Worm (Caenorhabditis elegans) whole organism, L3 larva: Measurements from ENCODE around the gene sam-10.
A peak's percentile ranks its signal among the peaks of the same experiment; 100 is the strongest.

ENCODE experiments used
- R02D3.7 ChIP-seq: fragments of 150-350 bp; optimal IDR thresholded peaks from 2 replicates; lab custom pipeline; 2014; ENCODE audit warnings: missing biosample characterization, missing genetic modification characterization
- ama-1 ChIP-seq: fragments of 150-350 bp; optimal IDR thresholded peaks from 2 replicates; lab custom pipeline; 2018
- ceh-28 ChIP-seq: fragments of 150-350 bp; optimal IDR thresholded peaks from 2 replicates; lab custom pipeline; 2014; ENCODE audit warnings: missing biosample characterization, missing genetic modification reagents, missing genetic modification characterization
- ceh-9 ChIP-seq: sonication (generic microtip); optimal IDR thresholded peaks from 2 replicates; lab custom pipeline; 2018; ENCODE audit warnings: missing biosample characterization, missing genetic modification characterization
- daf-12 ChIP-seq: fragments of 150-350 bp; optimal IDR thresholded peaks from 2 replicates; lab custom pipeline; 2014; ENCODE audit warnings: missing biosample characterization, missing genetic modification reagents, missing genetic modification characterization
- egl-27 ChIP-seq: sonication (generic microtip); optimal IDR thresholded peaks from 4 replicates; lab custom pipeline; 2017; ENCODE audit warnings: missing biosample characterization, missing genetic modification reagents, missing genetic modification characterization
- egl-5 ChIP-seq: fragments of 150-350 bp; optimal IDR thresholded peaks from 2 replicates; lab custom pipeline; 2017; ENCODE audit warnings: missing biosample characterization, missing genetic modification reagents, missing genetic modification characterization, inconsistent platforms
- elt-1 ChIP-seq: fragments of 150-350 bp; optimal IDR thresholded peaks from 2 replicates; lab custom pipeline; 2014; ENCODE audit warnings: missing biosample characterization, missing genetic modification characterization
- elt-2 ChIP-seq: sonication (generic microtip); optimal IDR thresholded peaks from 2 replicates; lab custom pipeline; 2016; ENCODE audit warnings: missing genetic modification reagents, mild to moderate bottlenecking, missing genetic modification characterization, missing compliant biosample characterization
- elt-3 ChIP-seq, 3 experiments: fragments of 150-350 bp in 1 of 3; sonication (generic microtip) in 2 of 3; optimal IDR thresholded peaks; 2 replicates in 2 of 3; 4 replicates in 1 of 3; lab custom pipeline; 2014 to 2017; ENCODE audit warnings: missing biosample characterization in 3 of 3, missing genetic modification characterization in 3 of 3
- eor-1 ChIP-seq, 2 experiments: fragments of 150-350 bp; optimal IDR thresholded peaks; 2 replicates each; lab custom pipeline; 2014 to 2018; ENCODE audit warnings: missing biosample characterization in 2 of 2, missing genetic modification characterization in 2 of 2
- fkh-10 ChIP-seq: sonication (generic microtip); optimal IDR thresholded peaks from 2 replicates; lab custom pipeline; 2017; ENCODE audit warnings: missing biosample characterization, missing genetic modification reagents, missing genetic modification characterization
- fos-1 ChIP-seq: fragments of 150-350 bp; optimal IDR thresholded peaks from 2 replicates; lab custom pipeline; 2014; ENCODE audit warnings: missing biosample characterization, missing genetic modification characterization
- hmg-11 ChIP-seq: sonication (generic microtip); optimal IDR thresholded peaks from 2 replicates; lab custom pipeline; 2016; ENCODE audit warnings: missing genetic modification characterization, missing compliant biosample characterization
- jun-1 ChIP-seq: fragments of 150-350 bp; optimal IDR thresholded peaks from 2 replicates; lab custom pipeline; 2014; ENCODE audit warnings: missing biosample characterization, missing genetic modification reagents, missing genetic modification characterization
- lin-15B ChIP-seq: fragments of 150-350 bp; optimal IDR thresholded peaks from 2 replicates; lab custom pipeline; 2014; ENCODE audit warnings: missing biosample characterization, missing genetic modification characterization
- lin-39 ChIP-seq: fragments of 150-350 bp; optimal IDR thresholded peaks from 2 replicates; lab custom pipeline; 2018; ENCODE audit warnings: missing biosample characterization, missing genetic modification reagents, missing genetic modification characterization
- lsy-12 ChIP-seq: sonication (generic microtip); optimal IDR thresholded peaks from 2 replicates; lab custom pipeline; 2016; ENCODE audit warnings: mild to moderate bottlenecking, missing genetic modification characterization, missing compliant biosample characterization
- mdl-1 ChIP-seq: fragments of 150-350 bp; optimal IDR thresholded peaks from 2 replicates; lab custom pipeline; 2014; ENCODE audit warnings: missing biosample characterization, missing genetic modification characterization
- nfya-1 ChIP-seq: sonication (generic microtip); optimal IDR thresholded peaks from 2 replicates; lab custom pipeline; 2017; ENCODE audit warnings: missing genetic modification characterization, mild to moderate bottlenecking, missing compliant biosample characterization, antibody characterized with exemption, moderate library complexity; ENCODE audit not compliant: insufficient read depth
- nhr-11 ChIP-seq: fragments of 150-350 bp; optimal IDR thresholded peaks from 2 replicates; lab custom pipeline; 2014; ENCODE audit warnings: missing biosample characterization, missing genetic modification characterization
- nhr-12 ChIP-seq: fragments of 150-350 bp; optimal IDR thresholded peaks from 2 replicates; lab custom pipeline; 2014; ENCODE audit warnings: missing biosample characterization, missing genetic modification characterization
- nhr-23 ChIP-seq: fragments of 150-350 bp; optimal IDR thresholded peaks from 2 replicates; lab custom pipeline; 2014; ENCODE audit warnings: missing biosample characterization, missing genetic modification reagents, missing genetic modification characterization
- nhr-25 ChIP-seq: sonication (generic microtip); optimal IDR thresholded peaks from 2 replicates; lab custom pipeline; 2017; ENCODE audit warnings: missing biosample characterization, missing genetic modification characterization
- nhr-28 ChIP-seq: fragments of 150-350 bp; optimal IDR thresholded peaks from 2 replicates; lab custom pipeline; 2014; ENCODE audit warnings: missing biosample characterization, missing genetic modification characterization
- nhr-43 ChIP-seq: sonication (generic microtip); optimal IDR thresholded peaks from 2 replicates; lab custom pipeline; 2016; ENCODE audit warnings: mild to moderate bottlenecking, missing genetic modification characterization, missing compliant biosample characterization; ENCODE audit not compliant: poor library complexity, severe bottlenecking
- nhr-76 ChIP-seq: fragments of 150-350 bp; sonication (generic microtip); optimal IDR thresholded peaks from 5 replicates; lab custom pipeline; 2014; ENCODE audit warnings: missing biosample characterization, missing genetic modification characterization
- nhr-77 ChIP-seq: fragments of 150-350 bp; optimal IDR thresholded peaks from 2 replicates; lab custom pipeline; 2014; ENCODE audit warnings: missing biosample characterization, missing genetic modification characterization
- pha-4 ChIP-seq: fragments of 150-350 bp; optimal IDR thresholded peaks from 2 replicates; lab custom pipeline; 2014; ENCODE audit warnings: missing biosample characterization, missing genetic modification reagents, missing genetic modification characterization
- pqm-1 ChIP-seq: fragments of 150-350 bp; optimal IDR thresholded peaks from 2 replicates; lab custom pipeline; 2017; ENCODE audit warnings: missing biosample characterization, missing genetic modification characterization, inconsistent platforms
- skn-1 ChIP-seq: fragments of 150-350 bp; optimal IDR thresholded peaks from 2 replicates; lab custom pipeline; 2014; ENCODE audit warnings: missing biosample characterization, missing genetic modification characterization
- snpc-4 ChIP-seq: fragments of 150-350 bp; optimal IDR thresholded peaks from 2 replicates; lab custom pipeline; 2014; ENCODE audit warnings: missing biosample characterization, missing genetic modification characterization
- tbx-2 ChIP-seq: sonication (generic microtip); optimal IDR thresholded peaks from 2 replicates; lab custom pipeline; 2016; ENCODE audit warnings: mild to moderate bottlenecking, missing genetic modification characterization, missing compliant biosample characterization
- unc-62 ChIP-seq: fragments of 150-350 bp; sonication (generic microtip); optimal IDR thresholded peaks from 4 replicates; lab custom pipeline; 2014; ENCODE audit warnings: missing biosample characterization, missing genetic modification reagents, missing genetic modification characterization
- zag-1 ChIP-seq: fragments of 150-350 bp; optimal IDR thresholded peaks from 2 replicates; lab custom pipeline; 2014; ENCODE audit warnings: missing biosample characterization, missing genetic modification characterization
- ztf-11 ChIP-seq: fragments of 150-350 bp; optimal IDR thresholded peaks from 2 replicates; lab custom pipeline; 2014; ENCODE audit warnings: missing biosample characterization, missing genetic modification characterization
- ztf-4 ChIP-seq: fragments of 150-350 bp; optimal IDR thresholded peaks from 2 replicates; lab custom pipeline; 2014; ENCODE audit warnings: missing biosample characterization, missing genetic modification characterization

The sam-10 gene

ce11 chrII:13293502-13293901, 36.8 kb downstream of the sam-10 start:
- TF ChIP-seq ama-1 (lab: Kevin White, UChicago), result no peak
- no peak for TF ChIP-seq fkh-10 (GFP tag; lab: Kevin White, UChicago)
- TF ChIP-seq nhr-12 (tag; lab: Kevin White, UChicago), result no peak
- TF ChIP-seq nhr-23 (tag; lab: Kevin White, UChicago), result peak; percentile 58
- no peak for TF ChIP-seq ztf-11 (tag; lab: Kevin White, UChicago)
- TF ChIP-seq lsy-12, result no peak
- TF ChIP-seq lin-15B, result no peak

ce11 chrII:13292913-13293312, 37.4 kb downstream of the sam-10 start:
- TF ChIP-seq elt-3 (tag; optimal IDR thresholded peaks at IDR 0.05; lab: Kevin White, UChicago) (peak in 2 of 3 experiments; percentile 13 to 22), elt-1 (tag; lab: Kevin White, UChicago) (no peak), elt-2 (tag; lab: Kevin White, UChicago) (no peak), nhr-43 (peak; percentile 38), fkh-10 (GFP tag; lab: Kevin White, UChicago) (no peak), nhr-23 (tag; lab: Kevin White, UChicago) (peak; percentile 73), ceh-28 (tag; lab: Kevin White, UChicago) (peak; percentile 25), tbx-2 (tag; lab: Kevin White, UChicago) (no peak)

DNA sequence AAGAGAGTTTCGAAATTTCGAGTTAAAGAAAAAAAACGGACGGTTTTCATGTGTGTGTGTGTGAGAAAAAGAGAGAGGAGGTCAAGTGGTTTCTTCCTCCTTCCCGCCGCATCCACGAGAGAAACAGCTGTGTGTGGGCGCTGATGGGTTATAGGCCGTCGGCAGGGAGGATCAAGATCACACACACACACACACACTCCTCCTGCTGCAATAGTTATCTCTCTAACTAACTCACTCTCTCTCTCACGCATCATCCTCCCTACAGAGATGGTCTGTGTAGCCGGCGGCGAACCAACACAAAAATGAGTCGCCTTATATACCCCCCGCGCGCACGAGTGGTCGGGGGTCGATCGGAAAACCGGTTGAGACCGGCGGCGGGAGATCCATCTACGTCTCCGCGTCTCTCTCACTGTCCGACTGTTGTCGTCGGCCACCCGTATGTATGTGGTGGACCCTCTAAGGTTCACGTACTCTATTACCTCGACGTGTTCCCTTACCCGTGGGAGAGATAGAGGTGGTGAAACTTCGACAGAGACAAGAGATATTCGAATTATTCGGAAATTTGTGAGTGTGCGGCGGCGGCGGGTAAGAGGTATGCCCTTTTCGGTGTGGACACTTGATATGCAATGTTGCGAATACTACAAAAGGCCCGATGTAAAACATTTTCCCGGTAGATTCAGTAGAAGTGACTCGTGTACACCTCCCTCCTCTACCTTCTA, 38.8 kb downstream of the sam-10 start:
- peak; percentile 4 for TF ChIP-seq snpc-4 (tag; lab: Kevin White, UChicago)
- TF ChIP-seq ceh-9 (tag; lab: Kevin White, UChicago), result no peak
- TF ChIP-seq tbx-2 (tag; lab: Kevin White, UChicago), result peak; percentile 60
- TF ChIP-seq lin-15B, result peak; percentile 15
- TF ChIP-seq hmg-11 (tag; lab: Kevin White, UChicago), result no peak
- peak; percentile 8 for TF ChIP-seq lin-39 (tag; lab: Kevin White, UChicago)
- no peak for TF ChIP-seq egl-27 (tag; lab: Kevin White, UChicago)
- TF ChIP-seq ama-1 (lab: Kevin White, UChicago), result peak; percentile 91
- peak; percentile 70 for TF ChIP-seq mdl-1 (tag; lab: Kevin White, UChicago)
- TF ChIP-seq fos-1 (tag; lab: Kevin White, UChicago), result no peak
- no peak for TF ChIP-seq zag-1 (tag; lab: Kevin White, UChicago)
- TF ChIP-seq nhr-76 (tag; lab: Kevin White, UChicago), result peak; percentile 31
- peak; percentile 30 for TF ChIP-seq ztf-4
- TF ChIP-seq elt-3 (tag; optimal IDR thresholded peaks at IDR 0.05; lab: Kevin White, UChicago), result peak in 1 of 3 experiments; percentile 40
- TF ChIP-seq nhr-43, result peak; percentile 82
- peak; percentile 69 for TF ChIP-seq pha-4
- TF ChIP-seq nhr-23 (tag; lab: Kevin White, UChicago), result peak; percentile 92
- no peak for TF ChIP-seq daf-12 (tag; lab: Kevin White, UChicago)
- TF ChIP-seq egl-5 (tag; lab: Kevin White, UChicago), result peak; percentile 46
- peak; percentile 21 for TF ChIP-seq jun-1
- peak; percentile 44 for TF ChIP-seq nfya-1 (tag; lab: Kevin White, UChicago)
- TF ChIP-seq elt-1 (tag; lab: Kevin White, UChicago), result peak; percentile 45
- TF ChIP-seq ceh-28 (tag; lab: Kevin White, UChicago), result peak; percentile 46
- TF ChIP-seq nhr-25 (tag; lab: Kevin White, UChicago), result peak; percentile 91
- peak; percentile 19 for TF ChIP-seq nhr-11 (tag; lab: Kevin White, UChicago)
- peak; percentile 9 for TF ChIP-seq lsy-12
- TF ChIP-seq, all 47 proteins: peak for 20

ce11 chrII:13290518-13291286, 39.6 kb downstream of the sam-10 start:
- TF ChIP-seq nhr-28 (tag; lab: Kevin White, UChicago) (no peak), unc-62 (GFP tag; lab: Kevin White, UChicago) (peak; percentile 36), pqm-1 (tag; lab: Kevin White, UChicago) (no peak), nhr-77 (tag; lab: Kevin White, UChicago) (no peak), nhr-11 (tag; lab: Kevin White, UChicago) (no peak), skn-1 (tag; lab: Kevin White, UChicago) (no peak), R02D3.7 (tag; lab: Kevin White, UChicago) (no peak), eor-1 (tag; optimal IDR thresholded peaks at IDR 0.05; lab: Kevin White, UChicago) (no peak), elt-3 (tag; optimal IDR thresholded peaks at IDR 0.05; lab: Kevin White, UChicago) (peak in 1 of 3 experiments; percentile 15), zag-1 (tag; lab: Kevin White, UChicago) (no peak), pha-4 (peak; percentile 48), nfya-1 (tag; lab: Kevin White, UChicago) (peak; percentile 22), fos-1 (tag; lab: Kevin White, UChicago) (no peak), nhr-23 (tag; lab: Kevin White, UChicago) (peak; percentile 2), ztf-11 (tag; lab: Kevin White, UChicago) (no peak), snpc-4 (tag; lab: Kevin White, UChicago) (peak; percentile 65), jun-1 (peak; percentile 15), hmg-11 (tag; lab: Kevin White, UChicago) (no peak)
